Worm (Caenorhabditis elegans): ENCODE data around the gene cec-8.

ce11 chrIII:437033-437432, 7.9 kb downstream of the cec-8 start:
- TF ChIP-seq xnd-1 (tag; optimal IDR thresholded peaks at IDR 0.05) (no peak), unc-130 (GFP tag; optimal IDR thresholded peaks at IDR 0.05) (no peak), ztf-3 (GFP tag; optimal IDR thresholded peaks at IDR 0.05) (no peak), lsy-27 (tag; optimal IDR thresholded peaks at IDR 0.05; ENCODE audit: borderline replicate concordance, insufficient read depth) (no peak), attf-3 (GFP tag; conservative IDR thresholded peaks at IDR 0.05) (no peak), ceh-27 (GFP tag; optimal IDR thresholded peaks at IDR 0.05) (no peak), F22D6.2 (tag; optimal IDR thresholded peaks at IDR 0.05) (no peak), unc-62 (GFP tag; optimal IDR thresholded peaks at IDR 0.05) (no peak), lag-1 (GFP tag; IDR thresholded peaks at IDR 0.05) (no peak)
